Fruit fly (Drosophila melanogaster): Measurements from ENCODE around the gene CG43739.

The CG43739 gene

dm6 chr2L:20935338-20936060, 16.8 kb upstream of the CG43739 start (continued):
- TF ChIP-seq CG6854 (GFP tag; optimal IDR thresholded peaks at IDR 0.05) (no peak), esn (GFP tag; optimal IDR thresholded peaks at IDR 0.05) (peak; percentile 30), CG8632 (GFP tag; optimal IDR thresholded peaks at IDR 0.05) (no peak), CG31627 (GFP tag; optimal IDR thresholded peaks at IDR 0.05) (peak; percentile 35), dsx (GFP tag; optimal IDR thresholded peaks at IDR 0.05; ENCODE audit: poor library complexity, severe bottlenecking) (peak; percentile 27), Met (GFP tag; optimal IDR thresholded peaks at IDR 0.05) (peak; percentile 35), CG10669 (GFP tag; optimal IDR thresholded peaks at IDR 0.05) (no peak), cyc (GFP tag; optimal IDR thresholded peaks at IDR 0.05) (no peak), CG3032 (tag; optimal IDR thresholded peaks at IDR 0.05) (no peak), CG6163 (GFP tag; IDR thresholded peaks at IDR 0.05) (no peak), fd85E (GFP tag; optimal IDR thresholded peaks at IDR 0.05) (no peak), CG34406 (GFP tag; optimal IDR thresholded peaks at IDR 0.05) (peak; percentile 30), Ets21C (GFP tag; optimal IDR thresholded peaks at IDR 0.05) (no peak), Gug (GFP tag; IDR thresholded peaks at IDR 0.05) (no peak), Eip78C (GFP tag) (peak; percentile 74), eg (GFP tag; IDR thresholded peaks at IDR 0.05) (no peak), Hr38 (GFP tag; optimal IDR thresholded peaks at IDR 0.05) (no peak), Ets96B (tag; optimal IDR thresholded peaks at IDR 0.05) (no peak), Smox (GFP tag; optimal IDR thresholded peaks at IDR 0.05) (peak; percentile 47), ss (GFP tag; optimal IDR thresholded peaks at IDR 0.05) (peak; percentile 10 to 24), lz (GFP tag; optimal IDR thresholded peaks at IDR 0.05) (peak; percentile 24), svp (GFP tag) (no peak), Eip93F (GFP tag; optimal IDR thresholded peaks at IDR 0.05) (no peak), acj6 (GFP tag; optimal IDR thresholded peaks at IDR 0.05) (peak; percentile 46), CG11902 (GFP tag; optimal IDR thresholded peaks at IDR 0.05) (no peak)

- TF ChIP-seq fkh (GFP tag; optimal IDR thresholded peaks at IDR 0.05) (peak; percentile 2), CG6792 (GFP tag; optimal IDR thresholded peaks at IDR 0.05) (no peak)
These were observed 15.9 kb upstream of the CG43739 start for dm6 chr2L:20934678-20935077.

- no peak for TF ChIP-seq fd59A (GFP tag; optimal IDR thresholded peaks at IDR 0.05)
- no peak for TF ChIP-seq Ets96B (tag; optimal IDR thresholded peaks at IDR 0.05)
- TF ChIP-seq svp (GFP tag) = no peak
- TF ChIP-seq CG9139 (GFP tag; optimal IDR thresholded peaks at IDR 0.05) = no peak
- TF ChIP-seq eg (GFP tag; IDR thresholded peaks at IDR 0.05) = no peak
- TF ChIP-seq CG3032 (tag; optimal IDR thresholded peaks at IDR 0.05) = no peak
- TF ChIP-seq CG4318 (GFP tag; optimal IDR thresholded peaks at IDR 0.05) = no peak
- no peak for TF ChIP-seq cyc (GFP tag; optimal IDR thresholded peaks at IDR 0.05)
- no peak for TF ChIP-seq CG7368 (GFP tag; optimal IDR thresholded peaks at IDR 0.05)
- TF ChIP-seq Ets21C (GFP tag; optimal IDR thresholded peaks at IDR 0.05) = no peak
- TF ChIP-seq CG8632 (GFP tag; optimal IDR thresholded peaks at IDR 0.05) = no peak
- TF ChIP-seq lz (GFP tag; optimal IDR thresholded peaks at IDR 0.05) = no peak
- no peak for TF ChIP-seq Blimp-1 (GFP tag; optimal IDR thresholded peaks at IDR 0.05)
These were observed 15.3 kb upstream of the CG43739 start, which contains the start of gene CG9270 for dm6 chr2L:20934013-20934412. Gene CG9270, minus strand, starts transcription at chr2L:20934113.

dm6 chr2L:20927653-20928052, 8.9 kb upstream of the CG43739 start, which contains the start of gene Nthl1:
Gene Nthl1, minus strand, starts transcription at chr2L:20927860.
- TF ChIP-seq fkh (GFP tag; optimal IDR thresholded peaks at IDR 0.05) = peak; percentile 96
- no peak for TF ChIP-seq Lpt (GFP tag; optimal IDR thresholded peaks at IDR 0.05)
- TF ChIP-seq esn (GFP tag; optimal IDR thresholded peaks at IDR 0.05) = no peak
- TF ChIP-seq lz (GFP tag; optimal IDR thresholded peaks at IDR 0.05) = no peak
- no peak for TF ChIP-seq CG16779 (tag; optimal IDR thresholded peaks at IDR 0.05)

Measured in whole organism, prepupa.